Fruit fly (Drosophila melanogaster) ovary, adult (tissue): ENCODE data around the gene lmd.

Experiments used
- CG17801 ChIP-seq: fragments of 200-800 bp; optimal IDR thresholded peaks from 2 replicates; lab custom pipeline; 2019; ENCODE audit warnings: missing biosample characterization, mild to moderate bottlenecking, missing genetic modification characterization, moderate library complexity; ENCODE audit not compliant: partially characterized antibody

Gene lmd

dm6 chr3R:22997912-22998622 is 28.4 kb downstream of the lmd start, which contains the start of gene Nha2:
Gene Nha2 (minus strand): TSS chr3R:22998528.
- no peak for TF ChIP-seq CG17801

dm6 chr3R:22988995-22989394 is 37.5 kb downstream of the lmd start, which contains the start of gene Or94b:
Gene Or94b (plus strand): TSS chr3R:22989295.
- TF ChIP-seq CG17801 = no peak

- no peak for TF ChIP-seq CG17801
These were observed 39.5 kb downstream of the lmd start, which contains the start of gene Or94a for dm6 chr3R:22986981-22987380. Gene Or94a (plus strand): TSS chr3R:22987281.

dm6 chr3R:22976997-22977396 is 49.5 kb downstream of the lmd start, which contains the start of gene Gbp3:
Gene Gbp3 (plus strand): TSS chr3R:22977270.
- no peak for TF ChIP-seq CG17801
